Worm (Caenorhabditis elegans): ENCODE data around the gene F35F10.5.

Gene F35F10.5

ce11 chrV:3279138-3279537 lies 5.6 kb upstream of the F35F10.5 start:
- no peak for TF ChIP-seq ztf-23 (GFP tag; IDR thresholded peaks at IDR 0.05)
- no peak for TF ChIP-seq T22C8.4 (GFP tag; IDR thresholded peaks at IDR 0.05)
- no peak for TF ChIP-seq tab-1 (GFP tag; IDR thresholded peaks at IDR 0.05)

DNA sequence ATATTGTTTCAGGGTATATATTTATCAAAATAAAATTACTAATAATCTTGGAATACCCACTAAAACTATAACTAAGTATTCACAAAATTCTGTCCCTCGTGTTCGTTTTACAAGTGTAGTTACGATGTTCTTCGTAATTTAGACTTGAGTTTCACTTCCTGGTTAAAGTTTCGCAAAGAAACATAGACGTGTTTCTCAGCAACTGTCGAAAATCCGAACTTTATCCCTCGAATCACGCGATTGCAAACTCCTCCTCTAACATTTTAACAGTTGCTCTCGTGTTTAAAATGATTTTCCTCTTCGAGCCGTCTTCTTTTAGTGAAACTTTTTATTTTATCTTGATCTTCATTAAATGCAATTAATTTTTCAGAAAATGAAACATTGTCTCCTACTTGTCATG lies 4.7 kb upstream of the F35F10.5 start, which contains the start of gene T28A11.2:
TSS of gene T28A11.2 (plus strand) at position 371 of the 400 bp plus-strand sequence.
- TF ChIP-seq ztf-23 (GFP tag; IDR thresholded peaks at IDR 0.05) (no peak), ztf-29 (GFP tag; IDR thresholded peaks at IDR 0.05) (no peak), T22C8.4 (GFP tag; IDR thresholded peaks at IDR 0.05) (no peak), klf-2 (GFP tag; conservative IDR thresholded peaks at IDR 0.05) (no peak)

DNA sequence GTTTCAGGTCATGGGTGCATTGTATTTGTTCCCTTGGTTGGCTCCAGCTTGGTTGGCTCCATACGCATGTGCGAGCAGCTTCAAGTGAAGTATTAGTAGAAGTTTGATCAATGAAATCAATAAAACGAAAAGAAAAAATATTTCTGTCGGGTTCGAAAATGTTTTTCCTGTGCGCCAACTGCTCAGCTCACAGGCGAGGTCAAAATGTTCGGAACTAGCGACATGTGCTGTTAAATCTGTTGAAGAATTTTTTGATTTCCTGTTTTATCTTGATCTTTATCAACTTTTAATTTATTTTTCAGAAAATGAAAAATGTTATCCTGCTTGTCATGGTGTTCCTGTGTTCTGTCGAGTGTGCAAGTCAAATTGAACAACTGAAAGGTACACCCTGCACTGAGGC lies 3.2 kb upstream of the F35F10.5 start, which contains the start of gene T28A11.25:
TSS of gene T28A11.25 (plus strand) at position 301 of the 400 bp plus-strand sequence.
- TF ChIP-seq ref-1 (GFP tag; conservative IDR thresholded peaks at IDR 0.05) (no peak), ztf-29 (GFP tag; IDR thresholded peaks at IDR 0.05) (no peak), cog-1 (tag; optimal IDR thresholded peaks at IDR 0.05) (no peak), klf-2 (GFP tag; conservative IDR thresholded peaks at IDR 0.05) (no peak), ztf-23 (GFP tag; IDR thresholded peaks at IDR 0.05) (no peak), med-1 (GFP tag; optimal IDR thresholded peaks at IDR 0.05; ENCODE audit: insufficient read depth) (no peak), flt-1 (GFP tag; IDR thresholded peaks at IDR 0.05) (no peak), tab-1 (GFP tag; IDR thresholded peaks at IDR 0.05) (no peak), T22C8.4 (GFP tag; IDR thresholded peaks at IDR 0.05) (no peak)

- TF ChIP-seq flt-1 (GFP tag; IDR thresholded peaks at IDR 0.05) (no peak), cog-1 (tag; optimal IDR thresholded peaks at IDR 0.05) (no peak), T22C8.4 (GFP tag; IDR thresholded peaks at IDR 0.05) (no peak), ztf-29 (GFP tag; IDR thresholded peaks at IDR 0.05) (no peak), ref-1 (GFP tag; conservative IDR thresholded peaks at IDR 0.05) (no peak), ztf-23 (GFP tag; IDR thresholded peaks at IDR 0.05) (no peak), tab-1 (GFP tag; IDR thresholded peaks at IDR 0.05) (no peak), klf-2 (GFP tag; conservative IDR thresholded peaks at IDR 0.05) (no peak), med-1 (GFP tag; optimal IDR thresholded peaks at IDR 0.05; ENCODE audit: insufficient read depth) (no peak)
Observed at ce11 chrV:3282957-3283356, 1.8 kb upstream of the F35F10.5 start, which contains the start of gene str-64. TSS of gene str-64 (plus strand) at chrV:3283257.

- TF ChIP-seq flt-1 (GFP tag; IDR thresholded peaks at IDR 0.05) (no peak), T22C8.4 (GFP tag; IDR thresholded peaks at IDR 0.05) (no peak), klf-2 (GFP tag; conservative IDR thresholded peaks at IDR 0.05) (no peak), cog-1 (tag; optimal IDR thresholded peaks at IDR 0.05) (no peak), tab-1 (GFP tag; IDR thresholded peaks at IDR 0.05) (no peak), med-1 (GFP tag; optimal IDR thresholded peaks at IDR 0.05; ENCODE audit: insufficient read depth) (no peak), ztf-29 (GFP tag; IDR thresholded peaks at IDR 0.05) (no peak), ztf-23 (GFP tag; IDR thresholded peaks at IDR 0.05) (no peak), ref-1 (GFP tag; conservative IDR thresholded peaks at IDR 0.05) (no peak)
Observed at ce11 chrV:3287330-3287729, 2.6 kb downstream of the F35F10.5 start, which contains the start of gene F35F10.7. TSS of gene F35F10.7 (minus strand) at chrV:3287430.

ce11 chrV:3288134-3288533 lies 3.4 kb downstream of the F35F10.5 start:
- TF ChIP-seq med-1 (GFP tag; optimal IDR thresholded peaks at IDR 0.05; ENCODE audit: insufficient read depth) (no peak), flt-1 (GFP tag; IDR thresholded peaks at IDR 0.05) (no peak), T22C8.4 (GFP tag; IDR thresholded peaks at IDR 0.05) (no peak), klf-2 (GFP tag; conservative IDR thresholded peaks at IDR 0.05) (no peak), ztf-23 (GFP tag; IDR thresholded peaks at IDR 0.05) (no peak), tab-1 (GFP tag; IDR thresholded peaks at IDR 0.05) (no peak), ztf-29 (GFP tag; IDR thresholded peaks at IDR 0.05) (no peak), ref-1 (GFP tag; conservative IDR thresholded peaks at IDR 0.05) (no peak), cog-1 (tag; optimal IDR thresholded peaks at IDR 0.05) (no peak)

DNA sequence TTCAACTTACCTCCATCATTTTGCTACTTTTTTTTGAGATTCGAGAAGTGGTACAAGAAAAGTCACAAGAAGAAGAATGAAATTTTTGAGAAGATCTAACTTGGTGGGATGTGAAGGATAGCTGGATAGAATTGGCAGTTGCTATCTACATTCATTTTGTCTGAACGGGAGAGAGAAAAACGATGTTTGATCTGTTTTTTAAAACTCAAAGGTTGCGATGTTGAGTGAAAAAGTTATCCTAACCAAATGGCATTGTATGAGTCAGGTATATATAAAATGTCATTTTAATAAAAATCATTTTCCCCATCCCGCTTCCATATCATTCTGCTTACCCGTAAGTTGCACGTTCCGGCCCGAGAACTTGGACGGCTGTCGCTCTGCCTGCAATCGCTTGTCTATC lies 4.5 kb downstream of the F35F10.5 start, which contains the start of gene F35F10.6:
TSS of gene F35F10.6 (minus strand) at position 101 of the 400 bp plus-strand sequence.
- no peak for TF ChIP-seq flt-1 (GFP tag; IDR thresholded peaks at IDR 0.05)

DNA sequence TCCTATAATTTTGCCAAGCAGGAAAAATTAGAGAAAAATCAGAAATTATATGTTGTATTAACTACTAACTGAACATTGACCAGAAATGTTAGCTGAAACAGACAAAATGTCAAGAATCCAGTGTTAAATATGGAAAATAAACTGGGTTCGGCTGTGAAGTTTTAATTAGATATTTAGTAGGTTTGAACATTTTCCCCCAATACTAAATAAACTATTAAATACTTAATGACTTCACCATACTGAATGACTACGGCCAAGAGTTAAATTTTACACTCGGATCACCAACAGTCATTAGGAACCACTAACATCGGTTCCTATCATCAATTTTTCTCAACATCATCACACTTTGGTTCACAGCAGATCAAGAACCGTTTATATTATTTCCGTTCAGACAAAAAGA lies 10.6 kb downstream of the F35F10.5 start:
- TF ChIP-seq ztf-29 (GFP tag; IDR thresholded peaks at IDR 0.05) (no peak), ztf-23 (GFP tag; IDR thresholded peaks at IDR 0.05) (no peak), tab-1 (GFP tag; IDR thresholded peaks at IDR 0.05) (no peak), klf-2 (GFP tag; conservative IDR thresholded peaks at IDR 0.05) (no peak), T22C8.4 (GFP tag; IDR thresholded peaks at IDR 0.05) (no peak), flt-1 (GFP tag; IDR thresholded peaks at IDR 0.05) (no peak), ref-1 (GFP tag; conservative IDR thresholded peaks at IDR 0.05) (no peak), cog-1 (tag; optimal IDR thresholded peaks at IDR 0.05) (no peak), med-1 (GFP tag; optimal IDR thresholded peaks at IDR 0.05; ENCODE audit: insufficient read depth) (no peak)

DNA sequence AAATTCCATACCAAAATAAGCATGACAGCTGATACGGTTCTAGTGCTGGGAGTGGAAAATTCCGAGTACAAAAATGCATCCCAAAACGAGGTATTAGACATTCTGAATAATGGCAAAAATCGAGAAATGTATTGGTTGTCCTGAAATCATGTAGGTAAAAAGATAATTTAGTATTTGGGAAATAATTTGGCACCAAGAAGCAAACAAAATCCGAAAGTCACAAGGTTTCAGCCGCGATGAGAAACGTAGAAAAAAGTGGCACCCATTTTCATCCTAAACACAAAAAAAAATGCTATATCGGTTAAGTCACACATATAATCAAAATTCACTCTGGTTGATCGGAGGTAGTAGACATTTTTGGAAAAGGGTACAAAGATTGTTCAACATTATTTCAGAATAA lies 13.0 kb downstream of the F35F10.5 start, which contains the start of gene srx-122:
TSS of gene srx-122 (minus strand) at position 101 of the 400 bp plus-strand sequence.
- TF ChIP-seq ztf-23 (GFP tag; IDR thresholded peaks at IDR 0.05) (no peak), cog-1 (tag; optimal IDR thresholded peaks at IDR 0.05) (no peak), med-1 (GFP tag; optimal IDR thresholded peaks at IDR 0.05; ENCODE audit: insufficient read depth) (no peak), T22C8.4 (GFP tag; IDR thresholded peaks at IDR 0.05) (no peak), klf-2 (GFP tag; conservative IDR thresholded peaks at IDR 0.05) (no peak), flt-1 (GFP tag; IDR thresholded peaks at IDR 0.05) (no peak), ztf-29 (GFP tag; IDR thresholded peaks at IDR 0.05) (no peak), tab-1 (GFP tag; IDR thresholded peaks at IDR 0.05) (no peak), ref-1 (GFP tag; conservative IDR thresholded peaks at IDR 0.05) (no peak)

- TF ChIP-seq ref-1 (GFP tag; conservative IDR thresholded peaks at IDR 0.05) (no peak), T22C8.4 (GFP tag; IDR thresholded peaks at IDR 0.05) (no peak), flt-1 (GFP tag; IDR thresholded peaks at IDR 0.05) (no peak), cog-1 (tag; optimal IDR thresholded peaks at IDR 0.05) (no peak), med-1 (GFP tag; optimal IDR thresholded peaks at IDR 0.05; ENCODE audit: insufficient read depth) (no peak), ztf-23 (GFP tag; IDR thresholded peaks at IDR 0.05) (no peak), tab-1 (GFP tag; IDR thresholded peaks at IDR 0.05) (no peak), klf-2 (GFP tag; conservative IDR thresholded peaks at IDR 0.05) (no peak), ztf-29 (GFP tag; IDR thresholded peaks at IDR 0.05) (no peak)
Observed at ce11 chrV:3299437-3299836, 14.7 kb downstream of the F35F10.5 start.

All from whole organism, midembryonic.